Worm (Caenorhabditis elegans) whole organism, young adult: ENCODE results near the gene C33G3.5.

Experiments used
- K12H6.12 ChIP-seq: fragments of 200-800 bp; sonication (Bioruptor generic); optimal IDR thresholded peaks from 2 replicates; lab custom pipeline; 2018; ENCODE audit warnings: mild to moderate bottlenecking, missing genetic modification characterization, missing compliant biosample characterization
- hmg-1.2 ChIP-seq: fragments of 200-800 bp; sonication (Bioruptor generic); IDR thresholded peaks from 2 replicates; pipeline ENCODE4 v1.3.6; 2022; ENCODE audit warnings: missing genetic modification reagents, missing genetic modification characterization, missing compliant biosample characterization
- lin-54 ChIP-seq: fragments of 200-800 bp; sonication (Bioruptor generic); optimal IDR thresholded peaks from 2 replicates; lab custom pipeline; 2018; ENCODE audit warnings: mild to moderate bottlenecking, missing genetic modification characterization, missing compliant biosample characterization
- pha-4 ChIP-seq: fragments of 150-350 bp; sonication (generic microtip); optimal IDR thresholded peaks from 2 replicates; lab custom pipeline; 2014; ENCODE audit warnings: missing biosample characterization, missing genetic modification reagents, missing genetic modification characterization
- rpc-1 ChIP-seq, 2 experiments: fragments of 150-350 bp in 1 of 2; sonication (generic microtip) in 1 of 2; optimal IDR thresholded peaks; 2 replicates each; lab custom pipeline; 2014 to 2018; ENCODE audit warnings: missing biosample characterization in 1 of 2, missing genetic modification characterization in 1 of 2, missing genetic modification reagents in 1 of 2, missing genotype in 1 of 2

DNA sequence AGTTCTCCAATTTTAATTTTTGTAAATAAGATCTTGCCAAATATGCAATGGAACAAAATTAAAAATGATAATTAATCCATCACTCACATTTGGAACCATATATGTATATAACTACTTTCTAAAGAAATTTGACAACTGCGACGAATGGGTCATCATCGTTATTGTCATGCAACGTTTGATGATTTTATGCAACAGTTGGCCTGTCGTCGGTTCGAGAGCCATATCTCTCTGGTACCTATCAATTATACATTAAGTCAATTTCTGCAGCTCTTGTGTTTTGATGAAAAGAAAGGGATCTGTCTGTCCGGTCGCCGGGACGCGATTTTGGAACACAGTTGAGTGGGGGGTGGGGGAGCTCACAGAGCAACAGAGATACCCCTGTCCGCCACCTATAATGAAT, 39.2 kb downstream of the C33G3.5 start:
- TF ChIP-seq K12H6.12 (tag; lab: Kevin White, UChicago) (no peak), pha-4 (tag; lab: Kevin White, UChicago) (no peak), lin-54 (GFP tag; lab: Kevin White, UChicago) (no peak), rpc-1 (optimal IDR thresholded peaks at IDR 0.05; lab: Kevin White, UChicago) (no peak), rpc-1 (tag; optimal IDR thresholded peaks at IDR 0.05; lab: Kevin White, UChicago) (no peak), hmg-1.2 (GFP tag; lab: Robert Waterston, UW) (no peak)
